Worm (Caenorhabditis elegans): Measurements from ENCODE around the gene C05C12.1.

ce11 chrIV:11259485-11259972 lies 5.7 kb downstream of the C05C12.1 start, which contains the start of gene gtl-1:
- TF ChIP-seq him-1 (tag; optimal IDR thresholded peaks at IDR 0.05) (no peak), W03F9.2 (tag; optimal IDR thresholded peaks at IDR 0.05) (no peak)

Data from whole organism, L4/young adult.